Worm (Caenorhabditis elegans): Measurements from ENCODE around the gene C27D6.1.

C27D6.1 gene

ce11 chrII:5195504-5195903, 23.0 kb downstream of the C27D6.1 start, which contains the start of gene C34F11.5:
C34F11.5 (plus strand) TSS chrII:5195804.
- no peak for TF ChIP-seq ets-7 (tag; optimal IDR thresholded peaks at IDR 0.05)
- no peak for TF ChIP-seq scrt-1 (GFP tag; IDR thresholded peaks at IDR 0.05)
- TF ChIP-seq tra-4 (tag; optimal IDR thresholded peaks at IDR 0.05) = no peak

ce11 chrII:5199497-5199896, 26.9 kb downstream of the C27D6.1 start, which contains the start of gene msp-50:
msp-50 (plus strand) TSS chrII:5199797.
- TF ChIP-seq B0310.2 (tag; optimal IDR thresholded peaks at IDR 0.05) = no peak

ce11 chrII:5200987-5201582, 28.5 kb downstream of the C27D6.1 start:
- TF ChIP-seq ama-1 (optimal IDR thresholded peaks at IDR 0.05) (no peak), scrt-1 (GFP tag; IDR thresholded peaks at IDR 0.05) (no peak), pes-1 (GFP tag; IDR thresholded peaks at IDR 0.05) (no peak), ceh-36 (tag; optimal IDR thresholded peaks at IDR 0.05) (no peak), hmbx-1 (tag; optimal IDR thresholded peaks at IDR 0.05) (no peak)

ce11 chrII:5201922-5202562, 29.5 kb downstream of the C27D6.1 start:
- TF ChIP-seq flt-1 (GFP tag; IDR thresholded peaks at IDR 0.05) (no peak), tra-4 (tag; optimal IDR thresholded peaks at IDR 0.05) (no peak), tbx-37 (GFP tag; conservative IDR thresholded peaks at IDR 0.05) (no peak), F13C5.2 (tag; optimal IDR thresholded peaks at IDR 0.05) (no peak), pes-1 (GFP tag; IDR thresholded peaks at IDR 0.05) (no peak), hnd-1 (tag; optimal IDR thresholded peaks at IDR 0.05) (no peak), aly-1 (tag; optimal IDR thresholded peaks at IDR 0.05) (no peak), ama-1 (optimal IDR thresholded peaks at IDR 0.05) (no peak)

ce11 chrII:5202930-5203329, 30.4 kb downstream of the C27D6.1 start, which contains the start of gene ampd-1:
ampd-1 (plus strand) TSS chrII:5203322.
- TF ChIP-seq hmbx-1 (tag; optimal IDR thresholded peaks at IDR 0.05) (no peak), aly-1 (tag; optimal IDR thresholded peaks at IDR 0.05) (no peak), F13C5.2 (tag; optimal IDR thresholded peaks at IDR 0.05) (no peak), flt-1 (GFP tag; IDR thresholded peaks at IDR 0.05) (no peak), hnd-1 (tag; optimal IDR thresholded peaks at IDR 0.05) (no peak), ceh-13 (GFP tag; optimal IDR thresholded peaks at IDR 0.05) (no peak), tra-4 (tag; optimal IDR thresholded peaks at IDR 0.05) (no peak), hmg-4 (GFP tag; optimal IDR thresholded peaks at IDR 0.05) (no peak), ets-7 (tag; optimal IDR thresholded peaks at IDR 0.05) (no peak), ama-1 (optimal IDR thresholded peaks at IDR 0.05) (no peak), B0310.2 (tag; optimal IDR thresholded peaks at IDR 0.05) (no peak), scrt-1 (GFP tag; IDR thresholded peaks at IDR 0.05) (no peak), pes-1 (GFP tag; IDR thresholded peaks at IDR 0.05) (no peak), tbx-37 (GFP tag; conservative IDR thresholded peaks at IDR 0.05) (no peak), sea-1 (GFP tag; conservative IDR thresholded peaks at IDR 0.05) (no peak), tbx-11 (GFP tag; IDR thresholded peaks at IDR 0.05) (no peak), ceh-36 (tag; optimal IDR thresholded peaks at IDR 0.05) (no peak)

- TF ChIP-seq tra-4 (tag; optimal IDR thresholded peaks at IDR 0.05) (no peak), flt-1 (GFP tag; IDR thresholded peaks at IDR 0.05) (no peak), ceh-13 (GFP tag; optimal IDR thresholded peaks at IDR 0.05) (no peak), hnd-1 (tag; optimal IDR thresholded peaks at IDR 0.05) (no peak), scrt-1 (GFP tag; IDR thresholded peaks at IDR 0.05) (no peak), B0310.2 (tag; optimal IDR thresholded peaks at IDR 0.05) (no peak), tbx-37 (GFP tag; conservative IDR thresholded peaks at IDR 0.05) (no peak), pes-1 (GFP tag; IDR thresholded peaks at IDR 0.05) (no peak), ama-1 (optimal IDR thresholded peaks at IDR 0.05) (no peak), ceh-36 (tag; optimal IDR thresholded peaks at IDR 0.05) (no peak), hmbx-1 (tag; optimal IDR thresholded peaks at IDR 0.05) (no peak), tbx-11 (GFP tag; IDR thresholded peaks at IDR 0.05) (no peak), aly-1 (tag; optimal IDR thresholded peaks at IDR 0.05) (no peak), hmg-4 (GFP tag; optimal IDR thresholded peaks at IDR 0.05) (no peak), ets-7 (tag; optimal IDR thresholded peaks at IDR 0.05) (no peak), sea-1 (GFP tag; conservative IDR thresholded peaks at IDR 0.05) (no peak)
These were observed 32.7 kb downstream of the C27D6.1 start for ce11 chrII:5205286-5205685.

- no peak for TF ChIP-seq hnd-1 (tag; optimal IDR thresholded peaks at IDR 0.05)
- TF ChIP-seq aly-1 (tag; optimal IDR thresholded peaks at IDR 0.05) = no peak
- no peak for TF ChIP-seq tra-4 (tag; optimal IDR thresholded peaks at IDR 0.05)
- TF ChIP-seq ceh-36 (tag; optimal IDR thresholded peaks at IDR 0.05) = no peak
These were observed 36.6 kb downstream of the C27D6.1 start for ce11 chrII:5209122-5209521.

ce11 chrII:5210830-5211229, 38.3 kb downstream of the C27D6.1 start, which contains the start of gene C34F11.8:
C34F11.8 (minus strand) TSS chrII:5210964.
- TF ChIP-seq hnd-1 (tag; optimal IDR thresholded peaks at IDR 0.05) (no peak), ets-7 (tag; optimal IDR thresholded peaks at IDR 0.05) (no peak), hmbx-1 (tag; optimal IDR thresholded peaks at IDR 0.05) (no peak), tbx-37 (GFP tag; conservative IDR thresholded peaks at IDR 0.05) (no peak), B0310.2 (tag; optimal IDR thresholded peaks at IDR 0.05) (no peak), F13C5.2 (tag; optimal IDR thresholded peaks at IDR 0.05) (no peak), hmg-4 (GFP tag; optimal IDR thresholded peaks at IDR 0.05) (no peak), ceh-13 (GFP tag; optimal IDR thresholded peaks at IDR 0.05) (no peak), sea-1 (GFP tag; conservative IDR thresholded peaks at IDR 0.05) (no peak), scrt-1 (GFP tag; IDR thresholded peaks at IDR 0.05) (no peak), aly-1 (tag; optimal IDR thresholded peaks at IDR 0.05) (no peak), flt-1 (GFP tag; IDR thresholded peaks at IDR 0.05) (no peak), pes-1 (GFP tag; IDR thresholded peaks at IDR 0.05) (no peak), ama-1 (optimal IDR thresholded peaks at IDR 0.05) (no peak), ceh-36 (tag; optimal IDR thresholded peaks at IDR 0.05) (no peak), tbx-11 (GFP tag; IDR thresholded peaks at IDR 0.05) (no peak), tra-4 (tag; optimal IDR thresholded peaks at IDR 0.05) (no peak)
